Worm (Caenorhabditis elegans) whole organism, young adult: ENCODE results near the gene str-261.

Experiments
- B0261.1 ChIP-seq: sonication (generic microtip); optimal IDR thresholded peaks from 2 replicates; lab custom pipeline; 2016; ENCODE audit warnings: mild to moderate bottlenecking, missing genetic modification characterization, moderate library complexity, missing compliant biosample characterization
- Y53G8AR.9 ChIP-seq: fragments of 200-800 bp; sonication (Bioruptor generic); conservative IDR thresholded peaks from 2 replicates; pipeline ENCODE4 v1.3.6; 2022; ENCODE audit warnings: missing genetic modification reagents, missing genetic modification characterization, missing compliant biosample characterization
- dpl-1 ChIP-seq: fragments of 150-350 bp; optimal IDR thresholded peaks from 2 replicates; lab custom pipeline; 2014; ENCODE audit warnings: missing biosample characterization, missing genetic modification reagents, missing genetic modification characterization
- unc-130 ChIP-seq: sonication (generic microtip); optimal IDR thresholded peaks from 2 replicates; lab custom pipeline; 2016; ENCODE audit warnings: missing genetic modification reagents, missing genetic modification characterization, missing compliant biosample characterization
- ztf-6 ChIP-seq: fragments of 200-800 bp; sonication (Bioruptor generic); IDR thresholded peaks from 2 replicates; pipeline ENCODE4 v1.3.6; 2022; ENCODE audit warnings: missing genetic modification reagents, missing genetic modification characterization, missing compliant biosample characterization

DNA sequence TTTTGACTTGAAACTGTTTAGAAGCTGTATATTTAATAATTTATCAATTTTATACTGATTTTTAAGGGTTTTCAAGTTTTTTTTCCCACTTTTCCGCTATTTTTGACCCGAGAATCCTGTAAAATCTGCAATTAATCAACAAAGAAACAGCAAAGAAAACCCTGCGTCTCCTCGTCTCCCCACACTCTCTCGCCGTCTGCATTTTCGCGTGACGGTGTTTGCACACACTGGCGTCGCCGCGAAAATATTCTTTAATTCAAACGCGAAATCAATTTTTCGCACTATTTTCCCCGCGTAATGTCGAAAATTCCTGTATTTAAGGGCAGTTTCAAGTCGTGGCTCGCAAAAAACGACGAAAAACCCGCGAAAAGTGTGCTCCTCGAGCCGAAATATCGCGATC lies 11.1 kb upstream of the str-261 start, which contains the start of gene rsa-2:
- TF ChIP-seq unc-130 (GFP tag; lab: Kevin White, UChicago), result no peak
- TF ChIP-seq B0261.1 (tag; lab: Kevin White, UChicago), result peak; percentile 1
- TF ChIP-seq ztf-6 (GFP tag; lab: Robert Waterston, UW), result no peak
- peak; percentile 77 for TF ChIP-seq dpl-1 (GFP tag; lab: Kevin White, UChicago)
- TF ChIP-seq Y53G8AR.9 (GFP tag; lab: Robert Waterston, UW), result 0 out of 2 replicates have a peak, but pooled peaks have one; percentile 33
